Worm (Caenorhabditis elegans) whole organism, young adult: ENCODE measurements around the gene B0244.16.

Source experiments
- F22D6.2 ChIP-seq: sonication (generic microtip); optimal IDR thresholded peaks from 2 replicates; lab custom pipeline; 2016; ENCODE audit warnings: mild to moderate bottlenecking, missing genetic modification characterization, missing compliant biosample characterization
- K11D2.4 ChIP-seq: fragments of 200-800 bp; sonication (Bioruptor generic); IDR thresholded peaks from 2 replicates; pipeline ENCODE4 v1.3.6; 2022; ENCODE audit warnings: missing genetic modification reagents, missing genetic modification characterization, missing compliant biosample characterization
- ama-1 ChIP-seq, 3 experiments: fragments of 150-350 bp in 1 of 3; sonication (generic microtip) in 2 of 3; optimal IDR thresholded peaks; 2 replicates each; lab custom pipeline; 2014 to 2018; ENCODE audit warnings: missing biosample characterization in 2 of 3, missing genetic modification characterization in 2 of 3, missing genetic modification reagents in 2 of 3
- efl-1 ChIP-seq: fragments of 150-350 bp; optimal IDR thresholded peaks from 2 replicates; lab custom pipeline; 2014; ENCODE audit warnings: missing biosample characterization, missing genetic modification reagents, missing genetic modification characterization
- him-1 ChIP-seq: sonication (generic microtip); optimal IDR thresholded peaks from 2 replicates; lab custom pipeline; 2016; ENCODE audit warnings: missing genotype, missing genetic modification reagents, missing genetic modification characterization, missing compliant biosample characterization
- pha-4 ChIP-seq: fragments of 150-350 bp; sonication (generic microtip); optimal IDR thresholded peaks from 2 replicates; lab custom pipeline; 2014; ENCODE audit warnings: missing biosample characterization, missing genetic modification reagents, missing genetic modification characterization

ce11 chrIII:5785273-5785929 is 44.6 kb downstream of the B0244.16 start, which contains the start of gene Y37B11A.3:
- TF ChIP-seq ama-1 (optimal IDR thresholded peaks at IDR 0.05; lab: Kevin White, UChicago) (no peak), ama-1 (GFP tag; optimal IDR thresholded peaks at IDR 0.05; lab: Kevin White, UChicago) (no peak), him-1 (tag; lab: Kevin White, UChicago) (no peak), efl-1 (GFP tag; lab: Kevin White, UChicago) (no peak), K11D2.4 (GFP tag; lab: Robert Waterston, UW) (no peak; the same call in 1 of the 2 replicates), F22D6.2 (tag; lab: Kevin White, UChicago) (no peak), pha-4 (tag; lab: Kevin White, UChicago) (no peak)
